Worm (Caenorhabditis elegans) whole organism, L4/young adult: ENCODE results near the gene M05D6.2.

Experiments used
- W03F9.2 ChIP-seq: fragments of 150-350 bp; optimal IDR thresholded peaks from 2 replicates; lab custom pipeline; 2014; ENCODE audit warnings: missing biosample characterization, missing genetic modification characterization
- dao-5 ChIP-seq: sonication (generic microtip); optimal IDR thresholded peaks from 2 replicates; lab custom pipeline; 2016; ENCODE audit warnings: missing genotype, missing genetic modification characterization, moderate library complexity, missing compliant biosample characterization
- him-1 ChIP-seq: sonication (generic microtip); optimal IDR thresholded peaks from 2 replicates; lab custom pipeline; 2016; ENCODE audit warnings: missing genotype, missing genetic modification reagents, missing genetic modification characterization, missing compliant biosample characterization

DNA sequence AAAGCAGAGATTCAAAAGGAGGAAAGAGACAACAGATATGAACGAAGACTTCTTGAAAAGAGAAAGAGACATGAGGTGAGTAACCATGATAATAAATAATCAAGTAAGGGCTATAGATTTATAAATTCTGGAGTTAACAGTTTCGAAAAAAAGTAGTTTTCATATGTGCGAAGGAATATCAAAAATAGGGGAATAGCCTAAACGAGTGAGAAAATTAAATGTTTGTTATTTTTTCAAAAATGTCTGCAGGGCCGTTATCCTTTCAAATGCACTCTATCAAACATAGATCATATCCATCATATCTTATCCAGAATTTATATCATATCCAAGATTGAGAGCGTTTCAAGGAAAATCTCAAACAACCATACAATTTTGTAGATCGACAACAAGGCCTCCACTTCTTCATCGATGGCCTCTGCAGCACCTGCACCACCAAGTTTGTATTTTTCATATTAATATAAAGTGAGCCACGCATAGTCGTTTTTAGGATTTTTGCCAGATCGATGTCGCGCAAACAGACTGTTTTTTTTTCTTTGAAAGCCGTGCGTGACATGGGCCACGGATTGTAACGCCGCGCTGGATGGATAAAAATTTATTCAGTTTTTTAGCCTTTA lies 47.0 kb upstream of the M05D6.2 start:
- TF ChIP-seq him-1 (tag; lab: Kevin White, UChicago) (no peak), W03F9.2 (no peak), dao-5 (no peak)
